Worm (Caenorhabditis elegans) whole organism, young adult: ENCODE results near the gene inx-9.

ENCODE experiments used
- ama-1 ChIP-seq, 3 experiments: fragments of 150-350 bp in 1 of 3; sonication (generic microtip) in 2 of 3; optimal IDR thresholded peaks; 2 replicates each; lab custom pipeline; 2014 to 2018; ENCODE audit warnings: missing biosample characterization in 2 of 3, missing genetic modification characterization in 2 of 3, missing genetic modification reagents in 2 of 3
- egl-18 ChIP-seq: fragments of 200-800 bp; sonication (Bioruptor generic); IDR thresholded peaks from 2 replicates; pipeline ENCODE4 v1.3.6; 2022; ENCODE audit warnings: missing genetic modification reagents, missing genetic modification characterization, missing compliant biosample characterization

- TF ChIP-seq egl-18 (GFP tag; lab: Robert Waterston, UW) (no peak), ama-1 (optimal IDR thresholded peaks at IDR 0.05; lab: Kevin White, UChicago) (no peak), ama-1 (GFP tag; optimal IDR thresholded peaks at IDR 0.05; lab: Kevin White, UChicago) (no peak)
Measured at ce11 chrIV:11703685-11704296, 27.6 kb downstream of the inx-9 start, which contains the start of the genes T22B3.3 and alg-3.
